Fruit fly (Drosophila melanogaster) whole organism, adult: ENCODE results near the gene janB.

Experiments
- CG12768 ChIP-seq: fragments of 200-800 bp; sonication (Bioruptor generic); optimal IDR thresholded peaks from 2 replicates; lab custom pipeline; 2017; ENCODE audit warnings: missing biosample characterization, missing genetic modification characterization, mild to moderate bottlenecking, moderate library complexity, missing genetic modification reagents
- CG1620 ChIP-seq: fragments of 200-800 bp; sonication (Bioruptor generic); optimal IDR thresholded peaks from 2 replicates; lab custom pipeline; 2016; ENCODE audit warnings: missing biosample characterization, missing genetic modification characterization
- CG7101 ChIP-seq: fragments of 200-800 bp; sonication (Bioruptor generic); optimal IDR thresholded peaks from 2 replicates; lab custom pipeline; 2018; ENCODE audit warnings: missing biosample characterization, mild to moderate bottlenecking, missing genetic modification characterization, moderate library complexity
- Clk ChIP-seq: fragments of 200-800 bp; sonication (Bioruptor generic); optimal IDR thresholded peaks from 2 replicates; lab custom pipeline; 2017; ENCODE audit warnings: missing biosample characterization, missing genetic modification characterization
- Crg-1 ChIP-seq: fragments of 200-800 bp; sonication (Bioruptor generic); optimal IDR thresholded peaks from 2 replicates; lab custom pipeline; 2016; ENCODE audit warnings: missing biosample characterization, missing genetic modification characterization
- Hr96 ChIP-seq: fragments of 200-800 bp; sonication (Bioruptor generic); optimal IDR thresholded peaks from 2 replicates; lab custom pipeline; 2016; ENCODE audit warnings: missing biosample characterization, missing genetic modification characterization
- bab1 ChIP-seq: fragments of 200-800 bp; sonication (Bioruptor generic); optimal IDR thresholded peaks from 3 replicates; lab custom pipeline; 2019; ENCODE audit warnings: missing biosample characterization, mild to moderate bottlenecking, missing genetic modification characterization, moderate library complexity
- cic ChIP-seq: fragments of 200-800 bp; sonication (Bioruptor generic); optimal IDR thresholded peaks from 2 replicates; lab custom pipeline; 2017; ENCODE audit warnings: missing biosample characterization, mild to moderate bottlenecking, missing genetic modification characterization, moderate library complexity
- kay ChIP-seq: fragments of 200-800 bp; sonication (Bioruptor generic); peaks from one replicate; lab custom pipeline; 2016; ENCODE audit warnings: missing biosample characterization, missing genetic modification characterization, borderline replicate concordance
- ovo ChIP-seq: fragments of 200-800 bp; sonication (Bioruptor generic); optimal IDR thresholded peaks from 2 replicates; lab custom pipeline; 2016; ENCODE audit warnings: missing biosample characterization, missing genetic modification characterization
- pad ChIP-seq: fragments of 200-800 bp; sonication (Bioruptor generic); optimal IDR thresholded peaks from 3 replicates; lab custom pipeline; 2017; ENCODE audit warnings: missing biosample characterization, missing genetic modification characterization, mild to moderate bottlenecking, moderate library complexity, missing genetic modification reagents

dm6 chr3R:30023445-30023844, 15.1 kb downstream of the janB start:
- TF ChIP-seq bab1 (GFP tag; lab: Kevin White, UChicago) (no peak), CG7101 (tag; lab: Kevin White, UChicago) (no peak), Crg-1 (no peak), Hr96 (GFP tag; lab: Kevin White, UChicago) (no peak), pad (GFP tag; lab: Kevin White, UChicago) (no peak), ovo (GFP tag; lab: Kevin White, UChicago) (no peak), kay (no peak), CG12768 (no peak), Clk (GFP tag; lab: Kevin White, UChicago) (no peak), cic (GFP tag; lab: Kevin White, UChicago) (no peak), CG1620 (no peak)
